Worm (Caenorhabditis elegans): ENCODE data around the gene col-3.
A peak's percentile ranks its signal among the peaks of the same experiment; 100 is the strongest.

The col-3 gene

ce11 chrIV:8845922-8846321 lies 21.3 kb downstream of the col-3 start (continued):
- peak; percentile 36 for TF ChIP-seq hlh-11 (tag; optimal IDR thresholded peaks at IDR 0.05)
- TF ChIP-seq lsy-2 (tag; optimal IDR thresholded peaks at IDR 0.05) = no peak
- peak; percentile 39; the same call in 1 of the 2 replicates for TF ChIP-seq dmd-6 (GFP tag; IDR thresholded peaks at IDR 0.05)
- no peak for TF ChIP-seq unc-62 (GFP tag; optimal IDR thresholded peaks at IDR 0.05 in 1 of 2)
- TF ChIP-seq unc-62 (tag; optimal IDR thresholded peaks at IDR 0.05) = no peak
- peak; percentile 32 for TF ChIP-seq dve-1 (tag; optimal IDR thresholded peaks at IDR 0.05; ENCODE audit: insufficient read depth)
- TF ChIP-seq ceh-20 (GFP tag; IDR thresholded peaks at IDR 0.05) = no peak
- TF ChIP-seq lin-39 (tag; optimal IDR thresholded peaks at IDR 0.05) = no peak
- TF ChIP-seq T20F7.1 (GFP tag; optimal IDR thresholded peaks at IDR 0.05) = peak; percentile 5
- no peak for TF ChIP-seq ama-1 (optimal IDR thresholded peaks at IDR 0.05)
- no peak for TF ChIP-seq snpc-4 (tag; optimal IDR thresholded peaks at IDR 0.05)
- no peak for TF ChIP-seq pha-4 (GFP tag; IDR thresholded peaks at IDR 0.05)
- no peak for TF ChIP-seq pha-4 (tag; optimal IDR thresholded peaks at IDR 0.05)
- TF ChIP-seq lin-29 (GFP tag; IDR thresholded peaks at IDR 0.05) = no peak
- no peak for TF ChIP-seq ctbp-1 (GFP tag; IDR thresholded peaks at IDR 0.05)
- TF ChIP-seq lir-3 (tag; optimal IDR thresholded peaks at IDR 0.05) = no peak
- TF ChIP-seq ceh-62 (tag; optimal IDR thresholded peaks at IDR 0.05) = no peak
- TF ChIP-seq lin-38 (GFP tag; IDR thresholded peaks at IDR 0.05) = no peak
- TF ChIP-seq ceh-28 (tag; optimal IDR thresholded peaks at IDR 0.05) = no peak
- TF ChIP-seq pqm-1 (tag; optimal IDR thresholded peaks at IDR 0.05) = peak; percentile 94

ce11 chrIV:8847918-8848317 lies 23.3 kb downstream of the col-3 start, which contains the start of gene col-118:
Gene col-118 (plus strand): TSS chrIV:8848218.
- TF ChIP-seq lir-3 (tag; optimal IDR thresholded peaks at IDR 0.05) = no peak
- TF ChIP-seq unc-62 (GFP tag; optimal IDR thresholded peaks at IDR 0.05 in 1 of 2) = no peak
- TF ChIP-seq unc-62 (tag; optimal IDR thresholded peaks at IDR 0.05) = no peak
- TF ChIP-seq sdz-12 (GFP tag; optimal IDR thresholded peaks at IDR 0.05) = no peak
- no peak for TF ChIP-seq aha-1 (tag)
- no peak for TF ChIP-seq madf-5 (GFP tag; IDR thresholded peaks at IDR 0.05)
- no peak for TF ChIP-seq lin-13 (GFP tag; optimal IDR thresholded peaks at IDR 0.05)
- no peak for TF ChIP-seq ztf-7 (tag; optimal IDR thresholded peaks at IDR 0.05)

- TF ChIP-seq nhr-237 (tag; optimal IDR thresholded peaks at IDR 0.05) (no peak), saeg-2 (GFP tag; IDR thresholded peaks at IDR 0.05) (no peak), spr-3 (GFP tag; optimal IDR thresholded peaks at IDR 0.05) (no peak), hlh-11 (tag; optimal IDR thresholded peaks at IDR 0.05) (no peak), set-16 (GFP tag; IDR thresholded peaks at IDR 0.05) (peak; percentile 85), ztf-7 (tag; optimal IDR thresholded peaks at IDR 0.05) (no peak), dve-1 (tag; optimal IDR thresholded peaks at IDR 0.05; ENCODE audit: insufficient read depth) (no peak)
Measured at ce11 chrIV:8848983-8849382, 24.4 kb downstream of the col-3 start.

ce11 chrIV:8850807-8851206 lies 26.2 kb downstream of the col-3 start:
- no peak for TF ChIP-seq T26A8.4 (GFP tag; IDR thresholded peaks at IDR 0.05)
- no peak for TF ChIP-seq zfp-3 (GFP tag; conservative IDR thresholded peaks at IDR 0.05)
- 0 out of 2 replicates have a peak, but pooled peaks have one; percentile 26 for TF ChIP-seq lin-29 (GFP tag; IDR thresholded peaks at IDR 0.05)
- TF ChIP-seq hlh-11 (tag; optimal IDR thresholded peaks at IDR 0.05) = peak; percentile 1
- no peak for TF ChIP-seq duxl-1 (tag; optimal IDR thresholded peaks at IDR 0.05; ENCODE audit: poor library complexity)
- no peak for TF ChIP-seq nhr-237 (tag; optimal IDR thresholded peaks at IDR 0.05)
- TF ChIP-seq cey-2 (tag; optimal IDR thresholded peaks at IDR 0.05; ENCODE audit: borderline replicate concordance, insufficient read depth) = no peak
- TF ChIP-seq F37D6.2 (tag; optimal IDR thresholded peaks at IDR 0.05) = no peak
- peak; percentile 92 for TF ChIP-seq set-16 (GFP tag; IDR thresholded peaks at IDR 0.05)
- TF ChIP-seq daf-16 (GFP tag; optimal IDR thresholded peaks at IDR 0.05) = no peak
- TF ChIP-seq daf-16 (tag; optimal IDR thresholded peaks at IDR 0.05) = no peak
- TF ChIP-seq madf-5 (GFP tag; IDR thresholded peaks at IDR 0.05) = no peak
- no peak for TF ChIP-seq mep-1 (tag; optimal IDR thresholded peaks at IDR 0.05)
- TF ChIP-seq nhr-28 (tag; optimal IDR thresholded peaks at IDR 0.05) = peak; percentile 13
- no peak for TF ChIP-seq daf-8 (GFP tag; IDR thresholded peaks at IDR 0.05)
- no peak for TF ChIP-seq madf-9 (GFP tag; conservative IDR thresholded peaks at IDR 0.05)
- TF ChIP-seq dmd-6 (GFP tag; IDR thresholded peaks at IDR 0.05) = no peak
- TF ChIP-seq dmd-8 (GFP tag; IDR thresholded peaks at IDR 0.05) = 0 out of 2 replicates have a peak, but pooled peaks have one; percentile 57
- no peak for TF ChIP-seq spr-1 (tag; optimal IDR thresholded peaks at IDR 0.05)
- no peak for TF ChIP-seq mes-2 (tag; optimal IDR thresholded peaks at IDR 0.05; ENCODE audit: poor library complexity, severe bottlenecking)
- no peak for TF ChIP-seq daf-19 (GFP tag; conservative IDR thresholded peaks at IDR 0.05)
- no peak for TF ChIP-seq zip-11 (GFP tag; IDR thresholded peaks at IDR 0.05)
